Worm (Caenorhabditis elegans): ENCODE results near the gene F11E6.6.

F11E6.6 gene

ce11 chrIV:17453200-17453599, 12.6 kb downstream of the F11E6.6 start:
- no peak for TF ChIP-seq dao-5 (tag; optimal IDR thresholded peaks at IDR 0.05)
- no peak for TF ChIP-seq him-1 (tag; optimal IDR thresholded peaks at IDR 0.05)
- TF ChIP-seq W03F9.2 (tag; optimal IDR thresholded peaks at IDR 0.05), result no peak

ce11 chrIV:17450443-17450842, 15.3 kb downstream of the F11E6.6 start, which contains the start of gene F11E6.8:
TSS of gene F11E6.8 (minus strand) at chrIV:17450543.
- TF ChIP-seq him-1 (tag; optimal IDR thresholded peaks at IDR 0.05), result no peak
- TF ChIP-seq W03F9.2 (tag; optimal IDR thresholded peaks at IDR 0.05), result no peak
- TF ChIP-seq dao-5 (tag; optimal IDR thresholded peaks at IDR 0.05), result no peak

DNA sequence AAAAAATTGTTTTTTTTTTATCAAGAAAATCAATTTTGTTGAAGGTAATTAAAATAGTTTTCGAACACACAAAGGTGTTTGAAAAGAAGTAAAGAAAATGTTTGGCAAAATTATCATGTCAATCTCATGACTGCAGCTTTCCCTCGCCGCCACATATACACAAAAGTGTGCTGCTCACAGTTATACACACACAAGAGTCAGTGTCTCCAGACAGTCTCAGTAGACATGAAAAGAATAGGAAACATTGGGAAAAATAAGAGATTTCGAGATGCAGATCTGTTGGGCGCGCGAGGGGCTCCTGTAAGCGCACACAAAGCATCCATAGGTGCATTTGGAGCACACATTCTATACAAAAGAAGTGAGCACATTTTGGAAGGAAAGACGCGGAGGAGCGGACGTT, 17.5 kb downstream of the F11E6.6 start:
- no peak for TF ChIP-seq dao-5 (tag; optimal IDR thresholded peaks at IDR 0.05)
- no peak for TF ChIP-seq W03F9.2 (tag; optimal IDR thresholded peaks at IDR 0.05)
- TF ChIP-seq him-1 (tag; optimal IDR thresholded peaks at IDR 0.05), result no peak

DNA sequence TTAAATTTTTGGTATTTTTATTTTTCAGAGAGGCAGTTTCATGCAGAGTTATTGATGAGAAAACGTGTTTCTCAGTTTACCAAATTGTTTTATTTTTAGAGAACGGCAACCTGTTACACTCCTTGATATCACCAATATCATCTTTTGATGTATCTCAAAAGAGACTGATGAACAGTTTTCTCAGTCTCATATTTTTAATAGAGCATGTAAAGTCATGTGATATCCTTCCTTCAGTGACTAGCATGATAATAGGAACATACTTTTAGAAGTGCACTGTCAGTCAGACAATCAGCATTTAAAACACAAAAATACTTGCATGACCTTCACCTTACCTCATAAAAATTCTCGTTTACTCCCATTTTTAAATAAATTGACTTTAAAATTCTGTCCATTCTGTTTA, 23.3 kb downstream of the F11E6.6 start, which contains the start of gene F11E6.11:
Gene F11E6.11, plus strand, starts transcription at position 325 of the 400 bp plus-strand sequence.
- TF ChIP-seq dao-5 (tag; optimal IDR thresholded peaks at IDR 0.05) (no peak), W03F9.2 (tag; optimal IDR thresholded peaks at IDR 0.05) (no peak), him-1 (tag; optimal IDR thresholded peaks at IDR 0.05) (no peak)

DNA sequence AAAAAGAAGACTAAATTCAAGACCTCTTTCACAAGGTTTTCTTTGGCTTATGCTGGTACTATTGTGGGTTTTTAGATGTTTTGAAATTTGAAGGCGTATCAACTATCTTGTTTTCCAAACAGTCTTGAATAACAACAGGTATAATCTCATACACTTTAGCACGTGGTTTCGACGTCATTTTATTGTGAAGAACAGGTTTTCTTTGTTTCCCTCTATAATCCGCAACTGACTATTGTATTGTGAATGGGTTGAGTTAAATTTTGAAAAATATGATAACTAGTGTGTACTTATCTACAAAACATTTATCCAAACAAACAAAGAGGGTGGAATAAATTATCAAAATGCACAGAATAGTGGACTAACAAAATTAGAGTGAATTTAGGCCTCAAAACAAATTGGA, 24.5 kb downstream of the F11E6.6 start:
- TF ChIP-seq W03F9.2 (tag; optimal IDR thresholded peaks at IDR 0.05) (no peak), him-1 (tag; optimal IDR thresholded peaks at IDR 0.05) (no peak), dao-5 (tag; optimal IDR thresholded peaks at IDR 0.05) (no peak)

ce11 chrIV:17440417-17440816, 25.4 kb downstream of the F11E6.6 start, which contains the start of gene F08A7.1:
TSS of gene F08A7.1 (plus strand) at chrIV:17440607.
- TF ChIP-seq him-1 (tag; optimal IDR thresholded peaks at IDR 0.05) (no peak), dao-5 (tag; optimal IDR thresholded peaks at IDR 0.05) (no peak), W03F9.2 (tag; optimal IDR thresholded peaks at IDR 0.05) (no peak)

ce11 chrIV:17440001-17440400, 25.8 kb downstream of the F11E6.6 start, which contains the start of gene C06A12.19:
TSS of gene C06A12.19 (minus strand) at chrIV:17440101.
- TF ChIP-seq W03F9.2 (tag; optimal IDR thresholded peaks at IDR 0.05), result no peak
- TF ChIP-seq him-1 (tag; optimal IDR thresholded peaks at IDR 0.05), result no peak
- TF ChIP-seq dao-5 (tag; optimal IDR thresholded peaks at IDR 0.05), result no peak

- TF ChIP-seq dao-5 (tag; optimal IDR thresholded peaks at IDR 0.05) (no peak), him-1 (tag; optimal IDR thresholded peaks at IDR 0.05) (no peak), W03F9.2 (tag; optimal IDR thresholded peaks at IDR 0.05) (no peak)
These were observed 28.7 kb downstream of the F11E6.6 start, which contains the start of gene C06A12.8 for ce11 chrIV:17437038-17437437. TSS of gene C06A12.8 (plus strand) at chrIV:17437338.

DNA sequence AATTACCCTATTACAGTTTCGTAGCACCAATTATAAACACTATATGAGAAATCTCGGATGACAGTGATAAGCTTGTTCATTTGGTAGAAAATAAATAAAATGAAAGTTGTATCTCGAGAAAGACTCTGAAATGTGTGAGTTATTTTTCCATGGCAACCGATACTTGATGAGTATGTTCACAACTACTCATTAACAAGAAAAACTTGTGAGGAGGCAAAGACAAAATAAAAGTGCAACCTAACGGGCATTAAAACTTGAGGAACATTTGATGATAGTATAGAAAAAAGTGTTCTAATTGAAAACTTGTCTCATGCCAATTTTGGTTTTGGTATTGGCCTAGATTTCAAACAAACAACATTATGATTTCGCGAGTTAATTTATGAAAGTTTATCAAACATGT, 29.2 kb downstream of the F11E6.6 start, which contains the start of gene gcy-27:
Gene gcy-27, minus strand, starts transcription at position 101 of the 400 bp plus-strand sequence.
- no peak for TF ChIP-seq him-1 (tag; optimal IDR thresholded peaks at IDR 0.05)
- TF ChIP-seq W03F9.2 (tag; optimal IDR thresholded peaks at IDR 0.05), result no peak
- TF ChIP-seq dao-5 (tag; optimal IDR thresholded peaks at IDR 0.05), result no peak

ce11 chrIV:17435228-17435627, 30.6 kb downstream of the F11E6.6 start:
- TF ChIP-seq him-1 (tag; optimal IDR thresholded peaks at IDR 0.05), result no peak

ce11 chrIV:17432223-17432826, 33.5 kb downstream of the F11E6.6 start:
- TF ChIP-seq dao-5 (tag; optimal IDR thresholded peaks at IDR 0.05) (no peak), him-1 (tag; optimal IDR thresholded peaks at IDR 0.05) (no peak), W03F9.2 (tag; optimal IDR thresholded peaks at IDR 0.05) (no peak)

DNA sequence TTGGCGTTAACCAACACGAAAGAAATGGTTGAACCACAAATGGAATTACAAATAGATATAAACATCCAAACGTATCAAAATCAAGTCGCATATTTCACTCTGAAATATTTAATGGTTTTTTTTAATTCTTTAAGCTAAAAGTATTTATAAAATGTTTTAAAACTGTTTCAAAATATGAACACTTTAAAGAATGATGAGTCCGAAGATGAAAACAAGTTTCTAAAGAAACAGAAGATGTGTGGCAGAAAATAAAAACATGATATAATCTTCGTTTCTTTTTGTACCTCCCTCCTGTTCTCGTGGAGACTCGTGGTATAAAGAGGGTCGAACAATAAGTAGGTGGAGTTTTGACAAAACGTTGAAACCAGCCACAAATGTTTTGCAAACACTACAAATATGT, 34.5 kb downstream of the F11E6.6 start, which contains the start of gene lact-6:
Gene lact-6, minus strand, starts transcription at position 101 of the 400 bp plus-strand sequence.
- TF ChIP-seq him-1 (tag; optimal IDR thresholded peaks at IDR 0.05), result no peak
- no peak for TF ChIP-seq dao-5 (tag; optimal IDR thresholded peaks at IDR 0.05)

DNA sequence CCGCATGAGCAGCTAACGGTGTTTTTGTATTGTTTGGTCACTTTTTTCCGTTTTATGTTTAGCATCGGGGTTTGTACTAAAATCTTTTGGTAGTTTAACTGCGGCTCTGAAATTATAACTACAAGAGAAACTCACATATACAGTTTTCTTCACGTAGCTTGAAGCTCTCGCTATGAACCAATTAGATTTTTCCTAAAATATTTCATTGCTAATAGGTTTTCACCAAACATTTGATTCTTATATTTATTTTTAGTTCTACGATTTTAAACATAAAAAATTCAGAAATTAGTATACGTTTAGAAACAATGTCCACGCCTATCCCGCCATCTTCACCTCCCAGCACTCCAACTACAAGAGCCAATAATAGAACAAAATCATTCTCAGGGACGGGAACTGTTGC, 38.4 kb downstream of the F11E6.6 start, which contains the start of gene C06A12.3:
Gene C06A12.3, plus strand, starts transcription at position 301 of the 400 bp plus-strand sequence.
- TF ChIP-seq him-1 (tag; optimal IDR thresholded peaks at IDR 0.05) (no peak), dao-5 (tag; optimal IDR thresholded peaks at IDR 0.05) (no peak), W03F9.2 (tag; optimal IDR thresholded peaks at IDR 0.05) (no peak)

- TF ChIP-seq W03F9.2 (tag; optimal IDR thresholded peaks at IDR 0.05), result no peak
- no peak for TF ChIP-seq dao-5 (tag; optimal IDR thresholded peaks at IDR 0.05)
- no peak for TF ChIP-seq him-1 (tag; optimal IDR thresholded peaks at IDR 0.05)
These were observed 38.8 kb downstream of the F11E6.6 start for ce11 chrIV:17426970-17427369.

DNA sequence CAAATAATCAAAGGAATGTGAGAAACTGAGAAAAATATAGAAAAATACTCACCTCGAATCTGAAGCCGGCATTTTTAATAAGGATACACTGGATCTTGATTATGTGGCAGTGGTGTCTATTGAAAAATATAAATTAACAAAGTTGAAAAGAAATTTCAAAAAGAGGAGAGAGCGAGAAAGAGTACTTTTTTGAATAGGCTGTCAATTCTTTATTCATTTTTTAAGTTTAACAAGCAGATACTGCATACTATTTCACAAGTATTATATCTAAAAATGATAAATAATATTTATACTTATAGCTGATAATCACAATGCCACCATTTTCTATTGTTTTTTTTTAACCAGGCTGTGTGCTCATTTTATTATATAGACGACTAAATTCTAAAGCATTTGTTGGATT, 48.1 kb downstream of the F11E6.6 start, which contains the start of gene npr-26:
Gene npr-26, minus strand, starts transcription at position 101 of the 400 bp plus-strand sequence.
- TF ChIP-seq W03F9.2 (tag; optimal IDR thresholded peaks at IDR 0.05), result no peak
- TF ChIP-seq him-1 (tag; optimal IDR thresholded peaks at IDR 0.05), result no peak
- TF ChIP-seq dao-5 (tag; optimal IDR thresholded peaks at IDR 0.05), result no peak

Data from whole organism, L4/young adult.